Worm (Caenorhabditis elegans): ENCODE data around the gene Y49A3A.4.

Gene Y49A3A.4

DNA sequence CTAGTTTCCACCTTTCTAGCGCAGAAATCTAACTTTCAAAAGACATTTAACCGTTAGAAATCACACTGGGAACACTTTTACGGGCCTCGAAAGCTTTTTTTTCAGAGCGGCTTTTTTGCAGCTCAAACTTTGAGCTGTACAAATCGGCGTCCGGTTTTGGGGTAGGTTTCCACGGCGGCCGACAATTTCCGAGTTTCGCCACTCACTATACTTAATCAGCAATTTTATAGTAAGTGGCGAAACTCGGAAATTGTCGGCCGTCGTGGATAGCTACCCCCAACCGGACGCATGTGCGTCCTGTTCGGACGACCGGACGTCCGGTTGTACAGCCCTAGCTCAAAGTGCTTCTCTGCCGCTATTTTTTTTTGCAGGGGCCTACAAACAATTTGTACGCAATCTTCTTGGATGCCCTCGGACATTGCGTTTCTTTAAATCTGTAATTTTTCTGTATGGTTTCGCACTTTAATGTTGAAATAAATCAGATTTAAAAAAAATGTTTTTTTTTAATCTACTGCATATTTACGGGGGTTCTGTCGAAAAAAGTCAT is 37.5 kb upstream of the Y49A3A.4 start:
- TF ChIP-seq sdz-12 (GFP tag; optimal IDR thresholded peaks at IDR 0.05) (no peak), saeg-2 (GFP tag; IDR thresholded peaks at IDR 0.05) (no peak), vab-7 (GFP tag; IDR thresholded peaks at IDR 0.05) (no peak), mxl-2 (GFP tag; conservative IDR thresholded peaks at IDR 0.05) (no peak), ces-1 (GFP tag; optimal IDR thresholded peaks at IDR 0.05) (no peak), ceh-62 (tag; optimal IDR thresholded peaks at IDR 0.05) (no peak), hlh-11 (tag; optimal IDR thresholded peaks at IDR 0.05) (no peak), arid-1 (GFP tag; conservative IDR thresholded peaks at IDR 0.05) (no peak), daf-8 (GFP tag; IDR thresholded peaks at IDR 0.05) (no peak), fos-1 (tag; optimal IDR thresholded peaks at IDR 0.05) (no peak), Y75B8A.6 (GFP tag; IDR thresholded peaks at IDR 0.05) (no peak), aha-1 (tag) (no peak), dve-1 (tag; optimal IDR thresholded peaks at IDR 0.05; ENCODE audit: insufficient read depth) (no peak), ZK546.5 (tag; optimal IDR thresholded peaks at IDR 0.05) (no peak)

DNA sequence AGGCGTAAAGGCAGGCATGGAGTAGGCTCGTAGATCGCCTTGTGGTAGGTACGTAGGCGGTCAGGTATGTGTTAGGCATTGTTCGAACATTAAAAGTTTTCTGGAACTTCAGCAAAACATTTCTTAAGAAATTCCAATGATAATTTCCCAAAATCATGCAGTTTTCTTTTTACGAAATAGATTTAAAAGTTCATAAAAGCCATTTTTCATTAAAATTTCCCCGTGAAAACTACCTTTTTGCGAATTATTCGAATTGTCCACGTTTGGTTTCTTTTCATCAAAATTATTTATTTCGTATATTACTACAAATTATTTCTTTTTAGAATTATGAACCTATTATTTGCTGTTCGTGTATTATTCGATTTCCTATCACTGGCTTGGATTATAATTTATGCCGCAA is 36.1 kb upstream of the Y49A3A.4 start, which contains the start of gene C15H11.13:
Gene C15H11.13 (plus strand): TSS at position 301 of the 400 bp plus-strand sequence.
- TF ChIP-seq madf-9 (GFP tag; conservative IDR thresholded peaks at IDR 0.05) (no peak), Y105C5A.15 (GFP tag; IDR thresholded peaks at IDR 0.05) (no peak), tra-1 (GFP tag; IDR thresholded peaks at IDR 0.05) (no peak), nhr-48 (tag; optimal IDR thresholded peaks at IDR 0.05) (no peak), nhr-11 (tag; optimal IDR thresholded peaks at IDR 0.05) (no peak), zag-1 (tag; optimal IDR thresholded peaks at IDR 0.05) (no peak), dmd-6 (GFP tag; IDR thresholded peaks at IDR 0.05) (no peak), zip-11 (GFP tag; IDR thresholded peaks at IDR 0.05) (no peak), F37D6.2 (tag; optimal IDR thresholded peaks at IDR 0.05) (no peak), nhr-76 (tag; optimal IDR thresholded peaks at IDR 0.05) (no peak), attf-4 (tag; optimal IDR thresholded peaks at IDR 0.05) (no peak), unc-130 (GFP tag; optimal IDR thresholded peaks at IDR 0.05) (no peak)

DNA sequence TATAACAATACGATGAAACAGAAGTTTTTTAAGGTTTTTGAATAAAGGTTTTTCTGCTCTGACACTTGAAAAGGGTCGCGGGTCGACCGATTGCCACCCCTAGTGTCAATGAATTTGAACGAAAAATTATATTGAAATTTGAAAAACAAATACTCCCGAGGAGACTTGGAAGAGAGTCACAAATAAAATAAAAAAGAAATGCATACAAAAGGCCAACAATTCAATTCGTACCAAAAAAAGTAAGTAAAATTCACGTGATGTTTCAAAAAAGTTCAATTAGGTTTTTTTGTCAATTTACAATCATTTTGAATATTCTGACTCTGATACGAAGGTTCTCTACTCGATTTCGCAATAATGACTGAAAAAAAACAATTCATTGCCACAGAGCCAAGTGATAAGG is 34.8 kb upstream of the Y49A3A.4 start, which contains the start of gene C15H11.1:
Gene C15H11.1 (plus strand): TSS at position 301 of the 400 bp plus-strand sequence.
- TF ChIP-seq mdt-29 (GFP tag; IDR thresholded peaks at IDR 0.05) (no peak), ces-1 (GFP tag; optimal IDR thresholded peaks at IDR 0.05) (no peak), nhr-25 (tag; optimal IDR thresholded peaks at IDR 0.05; ENCODE audit: borderline replicate concordance, insufficient read depth) (no peak), nhr-76 (tag; optimal IDR thresholded peaks at IDR 0.05) (no peak), Y48G9A.11 (GFP tag; IDR thresholded peaks at IDR 0.05) (no peak), snpc-4 (tag; optimal IDR thresholded peaks at IDR 0.05) (no peak), dve-1 (tag; optimal IDR thresholded peaks at IDR 0.05; ENCODE audit: insufficient read depth) (no peak), mes-2 (tag; optimal IDR thresholded peaks at IDR 0.05; ENCODE audit: poor library complexity, severe bottlenecking) (no peak), F26F4.8 (GFP tag; conservative IDR thresholded peaks at IDR 0.05) (no peak), aly-2 (tag; optimal IDR thresholded peaks at IDR 0.05) (no peak)

DNA sequence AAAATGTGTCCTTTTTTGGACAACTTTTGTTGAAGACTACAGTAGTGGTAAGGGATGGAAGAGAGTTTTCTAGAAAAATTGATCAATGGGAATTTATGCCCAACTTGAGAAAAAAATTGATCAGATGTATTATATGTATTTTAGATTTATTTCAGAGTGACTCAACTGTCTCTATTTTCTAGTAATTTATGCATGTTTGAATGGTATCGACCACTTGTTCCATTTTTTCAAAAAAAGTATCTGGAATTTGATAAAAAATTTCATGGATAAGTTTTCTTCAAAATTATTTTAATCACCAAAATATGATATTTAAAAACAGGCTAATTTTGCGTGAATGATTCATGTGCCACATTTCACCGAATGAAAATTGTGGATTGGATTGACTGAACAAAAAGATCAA is 33.1 kb upstream of the Y49A3A.4 start, which contains the start of gene C15H11.10:
Gene C15H11.10 (plus strand): TSS at position 301 of the 400 bp plus-strand sequence.
- TF ChIP-seq daf-19 (GFP tag; conservative IDR thresholded peaks at IDR 0.05) (no peak), dve-1 (tag; optimal IDR thresholded peaks at IDR 0.05; ENCODE audit: insufficient read depth) (no peak), pha-4 (GFP tag; IDR thresholded peaks at IDR 0.05) (no peak), pha-4 (tag; optimal IDR thresholded peaks at IDR 0.05) (no peak), spr-3 (GFP tag; optimal IDR thresholded peaks at IDR 0.05) (no peak), cey-2 (tag; optimal IDR thresholded peaks at IDR 0.05; ENCODE audit: borderline replicate concordance, insufficient read depth) (no peak), dmd-8 (GFP tag; IDR thresholded peaks at IDR 0.05) (no peak), R02D3.7 (tag; optimal IDR thresholded peaks at IDR 0.05) (no peak), mes-2 (tag; optimal IDR thresholded peaks at IDR 0.05; ENCODE audit: poor library complexity, severe bottlenecking) (no peak), gei-8 (GFP tag; optimal IDR thresholded peaks at IDR 0.05) (no peak), mxl-2 (GFP tag; conservative IDR thresholded peaks at IDR 0.05) (no peak)
